Fruit fly (Drosophila melanogaster): ENCODE measurements around the gene ATPsynO.

dm6 chr3R:15280619-15281334, 15.4 kb downstream of the ATPsynO start:
- TF ChIP-seq psq (optimal IDR thresholded peaks at IDR 0.05), result no peak
- TF ChIP-seq Sin3A (optimal IDR thresholded peaks at IDR 0.05), result no peak
- TF ChIP-seq insv (optimal IDR thresholded peaks at IDR 0.05), result no peak
- TF ChIP-seq h (optimal IDR thresholded peaks at IDR 0.05), result no peak
- no peak for TF ChIP-seq Myc (optimal IDR thresholded peaks at IDR 0.05)

Data from Kc167 (cell line).